Worm (Caenorhabditis elegans) whole organism, late embryonic: ENCODE measurements around the gene lin-8.

Experiments
- ahr-1 ChIP-seq: sonication (generic microtip); optimal IDR thresholded peaks from 2 replicates; lab custom pipeline; 2016; ENCODE audit warnings: missing genetic modification characterization, missing compliant biosample characterization
- fax-1 ChIP-seq: sonication (generic microtip); optimal IDR thresholded peaks from 2 replicates; lab custom pipeline; 2016; ENCODE audit warnings: missing genotype, missing genetic modification characterization, missing compliant biosample characterization
- pag-3 ChIP-seq: sonication (generic microtip); optimal IDR thresholded peaks from 2 replicates; lab custom pipeline; 2016; ENCODE audit warnings: missing compliant biosample characterization, missing genetic modification characterization, borderline replicate concordance
- pqm-1 ChIP-seq: sonication (generic microtip); optimal IDR thresholded peaks from 2 replicates; lab custom pipeline; 2016; ENCODE audit warnings: missing genetic modification characterization, missing compliant biosample characterization
- rnt-1 ChIP-seq: sonication (generic microtip); optimal IDR thresholded peaks from 2 replicates; lab custom pipeline; 2016; ENCODE audit warnings: missing genetic modification characterization, missing compliant biosample characterization
- tbx-2 ChIP-seq: sonication (generic microtip); optimal IDR thresholded peaks from 2 replicates; lab custom pipeline; 2016; ENCODE audit warnings: missing genetic modification characterization, missing compliant biosample characterization

DNA sequence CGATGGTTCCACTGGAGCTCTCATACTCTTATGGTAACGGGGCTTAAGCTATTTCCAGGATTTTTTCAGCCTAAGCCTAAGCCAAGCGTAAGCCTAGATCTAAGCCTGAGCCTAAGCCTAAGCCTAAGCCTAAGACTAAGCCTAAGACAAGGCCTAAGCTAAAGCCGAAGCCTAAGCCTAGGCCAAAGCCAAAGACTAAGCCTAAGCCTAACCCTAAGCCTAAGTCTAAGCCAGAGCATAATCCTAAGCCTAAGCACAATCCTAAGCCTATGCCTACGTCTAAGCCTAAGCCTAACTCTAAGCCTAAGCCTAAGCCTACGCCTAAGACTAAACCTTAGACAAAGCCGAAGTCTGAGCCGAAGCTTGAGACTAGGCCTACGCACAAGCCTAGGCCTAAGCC, 7.6 kb upstream of the lin-8 start:
- no peak for TF ChIP-seq rnt-1 (tag; lab: Kevin White, UChicago)
- no peak for TF ChIP-seq tbx-2 (tag; lab: Kevin White, UChicago)
- TF ChIP-seq pag-3 (tag; lab: Kevin White, UChicago) = no peak
- TF ChIP-seq fax-1 (tag; lab: Kevin White, UChicago) = no peak
- TF ChIP-seq pqm-1 (tag; lab: Kevin White, UChicago) = no peak
- no peak for TF ChIP-seq ahr-1 (tag; lab: Kevin White, UChicago)
